Worm (Caenorhabditis elegans): ENCODE results near the gene nhr-141.

The nhr-141 gene

ce11 chrV:7400588-7400987, 43.9 kb upstream of the nhr-141 start, which contains the start of gene srx-60:
srx-60 (plus strand) TSS chrV:7400888.
- TF ChIP-seq sox-4 (tag; optimal IDR thresholded peaks at IDR 0.05): no peak

DNA sequence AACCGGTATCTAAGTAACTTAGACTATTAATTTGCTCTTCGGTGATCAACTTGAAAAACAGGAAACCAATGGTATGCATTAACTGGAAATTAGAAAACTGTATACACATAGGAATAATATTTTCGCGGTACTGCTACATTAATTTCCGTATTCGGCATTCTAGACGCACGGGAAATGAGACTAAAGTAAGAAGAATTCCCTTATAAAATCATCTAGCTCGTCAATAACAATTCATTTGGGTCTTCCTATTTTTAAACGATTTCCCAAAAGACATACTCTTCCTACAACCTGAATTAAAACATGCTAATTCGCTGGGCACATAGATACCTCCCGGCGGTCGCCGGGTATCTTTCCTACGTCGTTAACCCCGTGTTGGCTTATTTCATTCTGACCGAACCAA, 42.1 kb upstream of the nhr-141 start, which contains the start of gene srj-13:
Gene srj-13, plus strand, starts transcription at position 301 of the 400 bp plus-strand sequence.
- TF ChIP-seq unc-86 (tag; optimal IDR thresholded peaks at IDR 0.05) (no peak), ceh-30 (tag; optimal IDR thresholded peaks at IDR 0.05) (no peak), unc-42 (tag; optimal IDR thresholded peaks at IDR 0.05) (no peak), C38D4.7 (GFP tag; optimal IDR thresholded peaks at IDR 0.05) (no peak), ceh-22 (tag; optimal IDR thresholded peaks at IDR 0.05) (no peak), ama-1 (optimal IDR thresholded peaks at IDR 0.05) (no peak), unc-3 (GFP tag; conservative IDR thresholded peaks at IDR 0.05) (no peak), unc-3 (tag; optimal IDR thresholded peaks at IDR 0.05) (no peak), K09A11.1 (tag; optimal IDR thresholded peaks at IDR 0.05; ENCODE audit: insufficient read depth) (no peak), nhr-11 (tag; optimal IDR thresholded peaks at IDR 0.05) (no peak), hlh-15 (tag; optimal IDR thresholded peaks at IDR 0.05) (no peak), syd-9 (tag; optimal IDR thresholded peaks at IDR 0.05) (no peak), nhr-232 (tag; optimal IDR thresholded peaks at IDR 0.05) (no peak), lim-6 (tag; optimal IDR thresholded peaks at IDR 0.05) (no peak), K02D7.2 (tag; optimal IDR thresholded peaks at IDR 0.05) (no peak), pha-4 (tag; optimal IDR thresholded peaks at IDR 0.05) (no peak), sox-2 (GFP tag; IDR thresholded peaks at IDR 0.05) (no peak), elt-4 (tag; optimal IDR thresholded peaks at IDR 0.05) (no peak), pag-3 (tag; optimal IDR thresholded peaks at IDR 0.05; ENCODE audit: borderline replicate concordance) (no peak)

- no peak for TF ChIP-seq elt-4 (tag; optimal IDR thresholded peaks at IDR 0.05)
- no peak for TF ChIP-seq madf-2 (tag; optimal IDR thresholded peaks at IDR 0.05)
- TF ChIP-seq ceh-31 (tag; optimal IDR thresholded peaks at IDR 0.05): no peak
- no peak for TF ChIP-seq ztf-16 (tag; optimal IDR thresholded peaks at IDR 0.05)
- no peak for TF ChIP-seq ama-1 (optimal IDR thresholded peaks at IDR 0.05)
- TF ChIP-seq nfya-1 (tag; optimal IDR thresholded peaks at IDR 0.05): no peak
- no peak for TF ChIP-seq ref-2 (tag; optimal IDR thresholded peaks at IDR 0.05)
- no peak for TF ChIP-seq pax-1 (tag; optimal IDR thresholded peaks at IDR 0.05)
- TF ChIP-seq odd-2 (tag; optimal IDR thresholded peaks at IDR 0.05): no peak
- TF ChIP-seq unc-55 (GFP tag; optimal IDR thresholded peaks at IDR 0.05): no peak
- no peak for TF ChIP-seq C38D4.7 (GFP tag; optimal IDR thresholded peaks at IDR 0.05)
- no peak for TF ChIP-seq pag-3 (tag; optimal IDR thresholded peaks at IDR 0.05; ENCODE audit: borderline replicate concordance)
These were observed 41.0 kb upstream of the nhr-141 start for ce11 chrV:7403501-7403900.

DNA sequence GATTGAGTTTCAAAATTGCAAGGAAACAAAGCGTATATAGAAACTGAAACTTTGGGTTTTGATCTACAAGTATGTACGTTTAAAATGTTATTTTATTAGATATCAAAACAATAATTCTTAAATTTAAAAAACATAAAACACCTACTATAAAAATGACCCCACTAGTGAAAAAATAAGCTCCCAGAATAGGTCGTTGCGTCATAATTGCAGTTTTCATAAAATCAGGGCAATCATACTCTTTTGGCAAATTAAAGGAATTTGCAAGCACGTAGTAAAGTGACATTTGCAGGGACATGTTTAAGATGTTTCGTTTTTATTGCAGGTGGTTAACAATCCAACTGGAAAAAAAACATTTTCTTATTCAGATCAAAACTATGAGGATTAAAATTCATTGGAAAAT, 35.9 kb upstream of the nhr-141 start, which contains the start of gene srt-6:
Gene srt-6, minus strand, starts transcription at position 295 of the 400 bp plus-strand sequence.
- TF ChIP-seq unc-55 (GFP tag; optimal IDR thresholded peaks at IDR 0.05): no peak
- TF ChIP-seq ttx-3 (tag; optimal IDR thresholded peaks at IDR 0.05): no peak
- no peak for TF ChIP-seq tbx-2 (tag; optimal IDR thresholded peaks at IDR 0.05)
- TF ChIP-seq Y22D7AL.16 (tag; optimal IDR thresholded peaks at IDR 0.05): no peak
- no peak for TF ChIP-seq tbx-7 (tag; optimal IDR thresholded peaks at IDR 0.05)
- TF ChIP-seq hlh-15 (tag; optimal IDR thresholded peaks at IDR 0.05): no peak
- TF ChIP-seq ceh-34 (tag; optimal IDR thresholded peaks at IDR 0.05): no peak
- no peak for TF ChIP-seq gmeb-2 (tag; optimal IDR thresholded peaks at IDR 0.05)
- no peak for TF ChIP-seq odd-2 (tag; optimal IDR thresholded peaks at IDR 0.05)

DNA sequence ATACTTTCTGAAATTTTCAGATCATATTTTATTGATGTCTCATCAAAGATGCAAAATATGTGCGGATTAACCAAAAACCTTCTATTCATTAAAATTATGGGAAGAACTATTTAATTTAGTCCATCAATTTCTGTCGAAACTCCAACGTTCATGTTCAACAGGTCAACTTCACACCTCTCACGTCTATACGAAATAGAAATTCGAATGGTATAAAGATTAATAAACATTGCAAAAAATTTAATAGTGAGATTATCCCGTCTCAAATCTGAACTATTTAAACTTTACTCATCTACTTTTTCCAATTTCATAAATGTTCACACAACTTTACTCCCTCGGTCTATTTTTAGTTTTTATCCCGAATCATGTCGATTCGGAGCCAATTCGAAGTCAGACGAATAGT, 34.9 kb upstream of the nhr-141 start, which contains the start of gene R13D7.2:
Gene R13D7.2, plus strand, starts transcription at position 301 of the 400 bp plus-strand sequence.
- TF ChIP-seq ceh-2 (tag; optimal IDR thresholded peaks at IDR 0.05) (no peak), pha-2 (tag; optimal IDR thresholded peaks at IDR 0.05) (no peak), K02D7.2 (tag; optimal IDR thresholded peaks at IDR 0.05) (no peak), ceh-30 (tag; optimal IDR thresholded peaks at IDR 0.05) (no peak), hlh-6 (tag; optimal IDR thresholded peaks at IDR 0.05) (no peak), F13H6.1 (tag; optimal IDR thresholded peaks at IDR 0.05) (no peak), rnt-1 (tag; optimal IDR thresholded peaks at IDR 0.05) (no peak), nfya-1 (tag; optimal IDR thresholded peaks at IDR 0.05) (no peak), ets-4 (tag; optimal IDR thresholded peaks at IDR 0.05) (no peak), K09A11.1 (tag; optimal IDR thresholded peaks at IDR 0.05; ENCODE audit: insufficient read depth) (no peak), mec-3 (tag; optimal IDR thresholded peaks at IDR 0.05; ENCODE audit: borderline replicate concordance) (no peak), ama-1 (optimal IDR thresholded peaks at IDR 0.05) (no peak), ceh-18 (tag; optimal IDR thresholded peaks at IDR 0.05) (no peak), ceh-6 (GFP tag; optimal IDR thresholded peaks at IDR 0.05) (no peak), fkh-6 (tag; optimal IDR thresholded peaks at IDR 0.05) (no peak), lin-11 (tag; optimal IDR thresholded peaks at IDR 0.05) (no peak)
